Worm (Caenorhabditis elegans) whole organism, L4 larva: ENCODE measurements around the gene Y97E10AR.3.

Source experiments
- D1046.2 ChIP-seq: fragments of 200-800 bp; sonication (Bioruptor generic); IDR thresholded peaks from 2 replicates; pipeline ENCODE4 v1.3.6; 2022; ENCODE audit warnings: missing genetic modification characterization, missing compliant biosample characterization
- F44E2.7 ChIP-seq: fragments of 200-800 bp; sonication (Bioruptor generic); IDR thresholded peaks from 2 replicates; pipeline ENCODE4 v2.1.2; 2022; ENCODE audit warnings: missing genetic modification characterization, missing compliant biosample characterization
- T20F7.1 ChIP-seq: fragments of 200-800 bp; sonication (Bioruptor generic); optimal IDR thresholded peaks from 2 replicates; lab custom pipeline; 2018; ENCODE audit warnings: mild to moderate bottlenecking, missing genetic modification characterization, missing compliant biosample characterization
- Y105C5A.15 ChIP-seq: fragments of 200-800 bp; sonication (Bioruptor generic); IDR thresholded peaks from 2 replicates; pipeline ENCODE4 v1.3.6; 2022; ENCODE audit warnings: missing genetic modification characterization, missing compliant biosample characterization
- Y75B8A.6 ChIP-seq: fragments of 200-800 bp; sonication (Bioruptor generic); IDR thresholded peaks from 2 replicates; pipeline ENCODE4 v1.3.6; 2022; ENCODE audit warnings: missing genetic modification reagents, missing genetic modification characterization, missing compliant biosample characterization
- aha-1 ChIP-seq: fragments of 150-350 bp; peaks from one replicate; lab custom pipeline; 2014; ENCODE audit warnings: missing biosample characterization, missing genetic modification characterization
- ama-1 ChIP-seq: fragments of 150-350 bp; optimal IDR thresholded peaks from 2 replicates; lab custom pipeline; 2014; ENCODE audit warnings: inconsistent platforms, mixed read lengths
- attf-4 ChIP-seq: sonication (generic microtip); optimal IDR thresholded peaks from 3 replicates; lab custom pipeline; 2017; ENCODE audit warnings: missing biosample characterization, missing genetic modification characterization
- ceh-28 ChIP-seq: fragments of 150-350 bp; optimal IDR thresholded peaks from 2 replicates; lab custom pipeline; 2014; ENCODE audit warnings: missing biosample characterization, missing genetic modification reagents, missing genetic modification characterization
- ceh-32 ChIP-seq: sonication (generic microtip); optimal IDR thresholded peaks from 2 replicates; lab custom pipeline; 2016; ENCODE audit warnings: mild to moderate bottlenecking, missing genetic modification characterization, missing compliant biosample characterization; ENCODE audit not compliant: poor library complexity
- ceh-44 ChIP-seq: fragments of 200-800 bp; sonication (Bioruptor generic); IDR thresholded peaks from 2 replicates; pipeline ENCODE4 v1.3.6; 2022; ENCODE audit warnings: missing genetic modification reagents, missing genetic modification characterization, missing compliant biosample characterization
- ceh-62 ChIP-seq: sonication (generic microtip); optimal IDR thresholded peaks from 2 replicates; lab custom pipeline; 2017; ENCODE audit warnings: missing biosample characterization, missing genetic modification characterization
- daf-16 ChIP-seq, 3 experiments: sonication (generic microtip); optimal IDR thresholded peaks; 2 replicates each; lab custom pipeline; 2016 to 2017; ENCODE audit warnings: missing genetic modification characterization in 3 of 3, missing genetic modification reagents in 3 of 3, mild to moderate bottlenecking in 2 of 3, missing compliant biosample characterization in 2 of 3, missing biosample characterization in 1 of 3, moderate library complexity in 1 of 3
- dpl-1 ChIP-seq: fragments of 150-350 bp; optimal IDR thresholded peaks from 2 replicates; lab custom pipeline; 2014; ENCODE audit warnings: missing biosample characterization, missing genetic modification reagents, missing genetic modification characterization
- egl-27 ChIP-seq: sonication (generic microtip); optimal IDR thresholded peaks from 3 replicates; lab custom pipeline; 2017; ENCODE audit warnings: missing biosample characterization, missing genetic modification reagents, missing genetic modification characterization
- fos-1 ChIP-seq: fragments of 150-350 bp; optimal IDR thresholded peaks from 2 replicates; lab custom pipeline; 2014; ENCODE audit warnings: missing biosample characterization, missing genetic modification characterization
- jun-1 ChIP-seq: fragments of 150-350 bp; optimal IDR thresholded peaks from 2 replicates; lab custom pipeline; 2014; ENCODE audit warnings: missing biosample characterization, missing genetic modification reagents, missing genetic modification characterization
- lim-7 ChIP-seq: fragments of 200-800 bp; sonication (Bioruptor generic); IDR thresholded peaks from 2 replicates; pipeline ENCODE4 v1.3.6; 2022; ENCODE audit warnings: missing genetic modification characterization, missing compliant biosample characterization
- lin-13 ChIP-seq: fragments of 150-350 bp; optimal IDR thresholded peaks from 2 replicates; lab custom pipeline; 2014; ENCODE audit warnings: missing biosample characterization, missing genetic modification reagents, missing genetic modification characterization
- lin-29 ChIP-seq: fragments of 200-800 bp; sonication (Bioruptor generic); IDR thresholded peaks from 2 replicates; pipeline ENCODE4 v1.3.6; 2022; ENCODE audit warnings: missing genetic modification reagents, missing genetic modification characterization, missing compliant biosample characterization
- lin-38 ChIP-seq: fragments of 200-800 bp; sonication (Bioruptor generic); IDR thresholded peaks from 2 replicates; pipeline ENCODE4 v1.3.6; 2022; ENCODE audit warnings: missing genetic modification reagents, missing genetic modification characterization, missing compliant biosample characterization
- lsy-2 ChIP-seq, 2 experiments: fragments of 150-350 bp in 1 of 2; sonication (generic microtip) in 1 of 2; optimal IDR thresholded peaks; 2 replicates each; lab custom pipeline; 2014 to 2017; ENCODE audit warnings: missing biosample characterization in 2 of 2, missing genetic modification characterization in 2 of 2
- madf-5 ChIP-seq, 2 experiments: fragments of 200-800 bp; sonication (Bioruptor generic); IDR thresholded peaks; 2 replicates each; pipeline ENCODE4 v1.3.6; 2022; ENCODE audit warnings: missing compliant biosample characterization in 2 of 2, missing genetic modification characterization in 2 of 2
- madf-9 ChIP-seq: fragments of 200-800 bp; sonication (Bioruptor generic); conservative IDR thresholded peaks from 2 replicates; pipeline ENCODE4 v1.3.6; 2022; ENCODE audit warnings: missing genetic modification reagents, missing genetic modification characterization, missing compliant biosample characterization
- mdl-1 ChIP-seq, 2 experiments: fragments of 150-350 bp in 1 of 2; sonication (generic microtip) in 1 of 2; optimal IDR thresholded peaks; 2 replicates each; lab custom pipeline; 2014 to 2017; ENCODE audit warnings: missing biosample characterization in 2 of 2, missing genetic modification characterization in 2 of 2
- mdt-29 ChIP-seq: fragments of 200-800 bp; sonication (Bioruptor generic); IDR thresholded peaks from 2 replicates; pipeline ENCODE4 v1.3.6; 2022; ENCODE audit warnings: missing genetic modification reagents, missing genetic modification characterization, missing compliant biosample characterization
- nhr-10 ChIP-seq: fragments of 150-350 bp; optimal IDR thresholded peaks from 2 replicates; lab custom pipeline; 2014; ENCODE audit warnings: missing biosample characterization, missing genetic modification characterization
- nhr-11 ChIP-seq: fragments of 150-350 bp; optimal IDR thresholded peaks from 2 replicates; lab custom pipeline; 2014; ENCODE audit warnings: missing biosample characterization, missing genetic modification characterization
- nhr-28 ChIP-seq: fragments of 150-350 bp; optimal IDR thresholded peaks from 2 replicates; lab custom pipeline; 2014; ENCODE audit warnings: missing biosample characterization, missing genetic modification characterization
- nhr-42 ChIP-seq: fragments of 200-800 bp; sonication (Bioruptor generic); IDR thresholded peaks from 2 replicates; pipeline ENCODE4 v1.3.6; 2022; ENCODE audit warnings: missing genetic modification characterization, missing compliant biosample characterization
- nhr-76 ChIP-seq: fragments of 150-350 bp; optimal IDR thresholded peaks from 2 replicates; lab custom pipeline; 2014; ENCODE audit warnings: missing biosample characterization, missing genetic modification characterization
- pha-4 ChIP-seq, 2 experiments: fragments of 150-350 bp in 1 of 2; fragments of 200-800 bp in 1 of 2; sonication (Bioruptor generic) in 1 of 2; IDR thresholded peaks in 1 of 2; optimal IDR thresholded peaks in 1 of 2; 2 replicates each; pipeline versions ENCODE4 v1.3.6 to Lab custom; 2014 to 2022; ENCODE audit warnings: missing genetic modification characterization in 2 of 2, missing genetic modification reagents in 2 of 2, missing biosample characterization in 1 of 2, missing compliant biosample characterization in 1 of 2
- snpc-1.2 ChIP-seq: fragments of 200-800 bp; sonication (Bioruptor generic); IDR thresholded peaks from 2 replicates; pipeline ENCODE4 v1.3.6; 2022; ENCODE audit warnings: missing genetic modification reagents, missing genetic modification characterization, missing compliant biosample characterization
- snpc-4 ChIP-seq: fragments of 150-350 bp; optimal IDR thresholded peaks from 2 replicates; lab custom pipeline; 2014; ENCODE audit warnings: missing biosample characterization, missing genetic modification characterization
- spr-1 ChIP-seq: sonication (generic microtip); optimal IDR thresholded peaks from 2 replicates; lab custom pipeline; 2016; ENCODE audit warnings: mild to moderate bottlenecking, missing genetic modification characterization, missing compliant biosample characterization
- spr-3 ChIP-seq: fragments of 200-800 bp; sonication (Bioruptor generic); optimal IDR thresholded peaks from 2 replicates; lab custom pipeline; 2018; ENCODE audit warnings: mild to moderate bottlenecking, missing genetic modification characterization, missing compliant biosample characterization
- tag-97 ChIP-seq: fragments of 200-800 bp; sonication (Bioruptor generic); IDR thresholded peaks from 2 replicates; pipeline ENCODE4 v1.3.6; 2022; ENCODE audit warnings: missing genetic modification characterization, missing compliant biosample characterization
- tra-1 ChIP-seq: fragments of 200-800 bp; sonication (Bioruptor generic); IDR thresholded peaks from 2 replicates; pipeline ENCODE4 v1.3.6; 2022; ENCODE audit warnings: missing genetic modification reagents, missing genetic modification characterization, missing compliant biosample characterization
- unc-39 ChIP-seq: sonication (generic microtip); optimal IDR thresholded peaks from 2 replicates; lab custom pipeline; 2017; ENCODE audit warnings: missing biosample characterization, missing genetic modification characterization
- unc-62 ChIP-seq, 3 experiments: fragments of 150-350 bp in 1 of 3; sonication (generic microtip); optimal IDR thresholded peaks in 2 of 3; peaks in 1 of 3; 1 replicate in 1 of 3; 2 replicates in 2 of 3; lab custom pipeline; 2014 to 2017; ENCODE audit warnings: missing biosample characterization in 3 of 3, missing genetic modification characterization in 3 of 3, missing genetic modification reagents in 3 of 3, missing genotype in 1 of 3
- vab-7 ChIP-seq: fragments of 200-800 bp; sonication (Bioruptor generic); IDR thresholded peaks from 2 replicates; pipeline ENCODE4 v1.3.6; 2022; ENCODE audit warnings: missing genetic modification reagents, missing genetic modification characterization, missing compliant biosample characterization
- zag-1 ChIP-seq: fragments of 150-350 bp; optimal IDR thresholded peaks from 2 replicates; lab custom pipeline; 2014; ENCODE audit warnings: missing biosample characterization, missing genetic modification characterization
- zfp-2 ChIP-seq: sonication (generic microtip); optimal IDR thresholded peaks from 2 replicates; lab custom pipeline; 2016; ENCODE audit warnings: mild to moderate bottlenecking, missing genetic modification characterization, missing compliant biosample characterization
- zip-11 ChIP-seq: fragments of 200-800 bp; sonication (Bioruptor generic); IDR thresholded peaks from 2 replicates; pipeline ENCODE4 v1.3.6; 2022; ENCODE audit warnings: missing genetic modification characterization, missing compliant biosample characterization

Gene Y97E10AR.3

DNA sequence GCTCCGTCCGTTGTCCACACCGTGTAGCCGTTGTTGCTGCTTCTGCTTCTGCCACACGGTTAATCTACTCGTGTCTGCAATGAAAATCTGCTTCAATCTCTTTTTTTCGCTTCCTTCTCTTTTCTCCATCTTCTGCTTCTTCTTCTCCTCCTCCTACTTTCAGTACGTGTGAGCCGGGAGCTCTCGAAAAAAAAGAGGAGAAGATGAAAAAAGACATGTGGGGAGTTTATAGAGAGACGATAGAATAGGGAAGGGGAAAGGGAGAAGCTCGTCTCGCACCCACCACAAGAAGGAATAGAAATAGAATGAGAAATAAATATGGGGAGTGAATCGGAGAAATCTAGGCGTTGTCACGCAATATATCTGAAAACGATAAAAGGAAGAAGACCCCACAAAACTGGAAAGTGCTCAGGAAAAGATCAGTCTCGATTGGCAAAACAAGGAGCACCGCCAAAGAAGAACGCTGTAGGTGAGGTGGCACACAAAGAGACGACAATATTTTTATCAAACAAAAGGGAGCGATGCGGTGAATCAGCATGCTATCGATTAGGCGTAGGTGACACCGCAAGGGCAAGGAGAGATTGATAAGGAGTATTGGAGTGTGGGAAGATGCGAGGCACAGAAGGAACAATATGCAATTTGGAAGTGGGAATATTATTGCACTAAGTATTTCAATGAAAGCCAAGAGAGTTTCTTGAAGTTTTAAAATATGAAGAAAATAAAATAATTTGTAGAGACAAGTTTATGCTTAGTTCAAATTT lies 29.4 kb downstream of the Y97E10AR.3 start, which contains the start of gene let-413 (continued):
- no peak for TF ChIP-seq lin-38 (GFP tag; lab: Robert Waterston, UW)
- no peak for TF ChIP-seq lin-29 (GFP tag; lab: Robert Waterston, UW)
- TF ChIP-seq nhr-28 (tag; lab: Kevin White, UChicago): peak; percentile 66
- TF ChIP-seq fos-1: no peak
- no peak for TF ChIP-seq daf-16 (GFP tag; optimal IDR thresholded peaks at IDR 0.05; lab: Kevin White, UChicago)
- TF ChIP-seq daf-16 (tag; optimal IDR thresholded peaks at IDR 0.05; lab: Kevin White, UChicago): peak; percentile 39
- TF ChIP-seq mdt-29 (GFP tag; lab: Robert Waterston, UW): no peak
- no peak for TF ChIP-seq madf-5 (GFP tag; IDR thresholded peaks at IDR 0.05; lab: Robert Waterston, UW)
- TF ChIP-seq Y75B8A.6 (GFP tag; lab: Robert Waterston, UW): no peak

DNA sequence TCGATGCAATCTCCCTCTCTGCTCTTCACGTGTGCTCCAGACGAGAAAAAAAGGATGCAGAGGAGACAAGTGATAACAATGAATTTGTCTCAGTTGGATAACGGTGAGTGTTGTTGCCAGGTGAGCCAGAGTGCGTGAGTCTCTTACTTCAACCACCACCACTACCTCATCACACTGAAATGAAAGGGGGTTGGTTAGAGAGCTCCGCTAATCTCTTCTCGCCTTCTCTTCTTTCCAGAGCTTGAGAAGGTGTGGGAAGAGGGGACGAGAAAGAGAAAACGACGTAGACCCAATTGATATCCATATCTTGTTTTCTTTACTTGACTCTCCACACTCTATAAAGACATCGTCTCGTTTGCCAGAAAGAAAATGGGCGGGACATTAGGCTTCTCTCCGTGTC lies 35.9 kb downstream of the Y97E10AR.3 start:
- TF ChIP-seq D1046.2 (GFP tag; lab: Robert Waterston, UW): no peak
- TF ChIP-seq tag-97: no peak
- TF ChIP-seq jun-1: no peak
- TF ChIP-seq ceh-62 (tag; lab: Kevin White, UChicago): no peak
- no peak for TF ChIP-seq madf-5 (GFP tag; IDR thresholded peaks at IDR 0.05; lab: Robert Waterston, UW)
- TF ChIP-seq Y105C5A.15 (GFP tag; lab: Robert Waterston, UW): no peak
- TF ChIP-seq lsy-2 (tag; optimal IDR thresholded peaks at IDR 0.05; lab: Kevin White, UChicago): no peak
- TF ChIP-seq nhr-11 (tag; lab: Kevin White, UChicago): no peak
- no peak for TF ChIP-seq madf-9 (GFP tag; lab: Robert Waterston, UW)
- TF ChIP-seq tra-1: no peak
- TF ChIP-seq vab-7 (GFP tag; lab: Robert Waterston, UW): no peak
- TF ChIP-seq ama-1 (lab: Kevin White, UChicago): no peak
- TF ChIP-seq unc-62 (GFP tag; optimal IDR thresholded peaks at IDR 0.05 in 1 of 2; lab: Kevin White, UChicago): peak in 1 of 2 experiments; percentile 86
- no peak for TF ChIP-seq unc-62 (tag; optimal IDR thresholded peaks at IDR 0.05; lab: Kevin White, UChicago)
- peak; percentile 94 for TF ChIP-seq aha-1 (tag; lab: Kevin White, UChicago)
- no peak for TF ChIP-seq nhr-76 (tag; lab: Kevin White, UChicago)
- TF ChIP-seq mdl-1 (tag; optimal IDR thresholded peaks at IDR 0.05; lab: Kevin White, UChicago): no peak

DNA sequence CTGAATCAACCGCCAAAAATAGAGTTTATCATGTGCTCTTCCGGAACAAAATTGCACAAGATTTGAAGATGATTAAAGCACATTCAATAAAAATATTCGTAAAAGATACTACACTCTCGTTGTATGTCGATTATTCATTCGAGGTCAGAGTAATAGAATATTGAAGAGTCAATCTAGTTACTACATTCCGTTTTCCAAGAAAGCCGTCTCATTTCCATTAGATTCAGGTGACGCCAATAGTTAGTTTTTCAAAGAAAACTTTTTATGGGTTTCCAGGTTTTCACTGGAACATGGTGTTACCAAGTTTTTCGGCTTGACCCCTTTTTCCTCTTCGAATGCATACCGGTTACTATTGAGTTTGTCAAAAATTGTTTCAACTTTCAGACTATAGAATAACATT lies 36.8 kb downstream of the Y97E10AR.3 start:
- no peak for TF ChIP-seq spr-1 (tag; lab: Kevin White, UChicago)
- no peak for TF ChIP-seq jun-1
- no peak for TF ChIP-seq F44E2.7 (GFP tag; lab: Robert Waterston, UW)
- TF ChIP-seq fos-1: no peak
- no peak for TF ChIP-seq snpc-4 (tag; lab: Kevin White, UChicago)
- TF ChIP-seq snpc-1.2 (GFP tag; lab: Robert Waterston, UW): no peak
- TF ChIP-seq lsy-2 (tag; optimal IDR thresholded peaks at IDR 0.05; lab: Kevin White, UChicago): no peak
- no peak for TF ChIP-seq spr-3 (GFP tag; lab: Kevin White, UChicago)
- TF ChIP-seq zfp-2: no peak
- no peak for TF ChIP-seq dpl-1
- no peak for TF ChIP-seq lin-13 (GFP tag; lab: Kevin White, UChicago)
- TF ChIP-seq ceh-28 (tag; lab: Kevin White, UChicago): no peak
- no peak for TF ChIP-seq lim-7 (GFP tag; lab: Robert Waterston, UW)
- no peak for TF ChIP-seq nhr-10

DNA sequence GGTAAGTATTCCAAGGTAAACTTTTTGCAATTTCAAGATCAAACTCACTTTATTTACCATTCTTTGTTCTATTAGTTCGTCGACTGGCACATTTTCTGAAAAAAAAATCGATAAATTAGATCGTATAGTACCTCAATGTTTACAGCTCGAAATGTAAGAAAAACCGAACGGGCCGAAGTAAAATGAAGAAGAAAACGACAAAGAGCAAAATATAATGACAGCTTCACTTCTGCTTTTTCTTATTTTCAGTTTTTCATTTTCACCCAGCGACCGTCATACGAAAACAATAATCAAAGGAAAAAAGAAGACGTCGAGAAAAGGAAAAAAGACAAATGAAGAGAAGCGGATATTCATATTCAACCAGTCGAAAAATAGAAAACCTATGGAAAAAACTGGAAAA lies 38.2 kb downstream of the Y97E10AR.3 start, which contains the start of gene che-7:
Gene che-7, minus strand, starts transcription at position 101 of the 400 bp plus-strand sequence.
- TF ChIP-seq ceh-32 (no peak), pha-4 (GFP tag; IDR thresholded peaks at IDR 0.05; lab: Robert Waterston, UW) (no peak), pha-4 (tag; optimal IDR thresholded peaks at IDR 0.05; lab: Kevin White, UChicago) (no peak), ceh-28 (tag; lab: Kevin White, UChicago) (no peak), nhr-42 (GFP tag; lab: Robert Waterston, UW) (no peak), egl-27 (no peak), T20F7.1 (GFP tag; lab: Kevin White, UChicago) (no peak), ceh-44 (no peak), tag-97 (no peak), attf-4 (tag; lab: Kevin White, UChicago) (no peak), unc-39 (tag; lab: Kevin White, UChicago) (no peak), lsy-2 (tag; optimal IDR thresholded peaks at IDR 0.05; lab: Kevin White, UChicago) (no peak), tra-1 (no peak), zip-11 (GFP tag; lab: Robert Waterston, UW) (no peak), Y105C5A.15 (GFP tag; lab: Robert Waterston, UW) (no peak), zag-1 (tag; lab: Kevin White, UChicago) (no peak), F44E2.7 (GFP tag; lab: Robert Waterston, UW) (no peak)
- TF ChIP-seq, all 104 proteins: peak for 0
